Fruit fly (Drosophila melanogaster) whole organism, embryonic: ENCODE results near the gene CG33489.
A peak's percentile ranks its signal among the peaks of the same experiment; 100 is the strongest.

ENCODE experiments used
- Antp ChIP-seq: fragments of 200-800 bp; sonication (Bioruptor generic); optimal IDR thresholded peaks from 3 replicates; lab custom pipeline; 2016; ENCODE audit warnings: missing biosample characterization, missing genetic modification characterization
- CG10147 ChIP-seq: fragments of 200-800 bp; sonication (Bioruptor generic); optimal IDR thresholded peaks from 2 replicates; lab custom pipeline; 2019; ENCODE audit warnings: missing biosample characterization, mild to moderate bottlenecking, missing genetic modification characterization, moderate library complexity
- CG1024 ChIP-seq: fragments of 200-800 bp; sonication (Bioruptor generic); IDR thresholded peaks from 2 replicates; pipeline ENCODE4 v1.3.6; 2022; ENCODE audit warnings: missing biosample characterization, missing genetic modification characterization
- CG10565 ChIP-seq: fragments of 200-800 bp; sonication (Bioruptor generic); optimal IDR thresholded peaks from 3 replicates; lab custom pipeline; 2016; ENCODE audit warnings: missing biosample characterization, mild to moderate bottlenecking, missing genetic modification characterization
- CG11247 ChIP-seq: fragments of 200-800 bp; sonication (Bioruptor generic); IDR thresholded peaks from 2 replicates; pipeline ENCODE4 v1.3.6; 2022; ENCODE audit warnings: missing biosample characterization, missing genetic modification characterization
- CG12071 ChIP-seq: fragments of 200-800 bp; sonication (Bioruptor generic); optimal IDR thresholded peaks from 3 replicates; lab custom pipeline; 2018; ENCODE audit warnings: missing biosample characterization, mild to moderate bottlenecking, missing genetic modification characterization
- CG12769 ChIP-seq: fragments of 200-800 bp; sonication (Bioruptor generic); optimal IDR thresholded peaks from 2 replicates; lab custom pipeline; 2019; ENCODE audit warnings: missing biosample characterization, mild to moderate bottlenecking, missing genetic modification characterization, moderate library complexity
- CG15479 ChIP-seq: fragments of 200-800 bp; sonication (Bioruptor generic); optimal IDR thresholded peaks from 3 replicates; lab custom pipeline; 2019; ENCODE audit warnings: missing biosample characterization, mild to moderate bottlenecking, missing genetic modification characterization, moderate library complexity
- CG17359 ChIP-seq: fragments of 200-800 bp; sonication (Bioruptor generic); optimal IDR thresholded peaks from 3 replicates; lab custom pipeline; 2018; ENCODE audit warnings: missing biosample characterization, mild to moderate bottlenecking, missing genetic modification characterization, moderate library complexity
- CG17361 ChIP-seq: fragments of 200-800 bp; sonication (Bioruptor generic); IDR thresholded peaks from 3 replicates; pipeline ENCODE4 v1.3.6; 2022; ENCODE audit warnings: missing biosample characterization, missing genetic modification characterization
- CG17829 ChIP-seq: fragments of 200-800 bp; optimal IDR thresholded peaks from 2 replicates; lab custom pipeline; 2019; ENCODE audit warnings: missing biosample characterization, mild to moderate bottlenecking, missing genetic modification characterization, moderate library complexity
- CG18476 ChIP-seq: fragments of 200-800 bp; sonication (Bioruptor generic); optimal IDR thresholded peaks from 2 replicates; lab custom pipeline; 2016; ENCODE audit warnings: missing biosample characterization, mild to moderate bottlenecking, missing genetic modification characterization
- CG30403 ChIP-seq: fragments of 200-800 bp; sonication (Bioruptor generic); optimal IDR thresholded peaks from 3 replicates; lab custom pipeline; 2016; ENCODE audit warnings: missing biosample characterization, missing genetic modification characterization
- CG31441 ChIP-seq: fragments of 200-800 bp; sonication (Bioruptor generic); IDR thresholded peaks from 2 replicates; pipeline ENCODE4 v1.3.6; 2022; ENCODE audit warnings: missing biosample characterization, missing genetic modification characterization
- CG4707 ChIP-seq: fragments of 200-800 bp; sonication (Bioruptor generic); optimal IDR thresholded peaks from 2 replicates; lab custom pipeline; 2018; ENCODE audit warnings: missing biosample characterization, mild to moderate bottlenecking, missing genetic modification characterization, moderate library complexity
- CG6272 ChIP-seq: fragments of 200-800 bp; sonication (Bioruptor generic); IDR thresholded peaks from 2 replicates; pipeline ENCODE4 v1.3.6; 2022; ENCODE audit warnings: missing biosample characterization, missing genetic modification characterization
- CG6654 ChIP-seq: fragments of 200-800 bp; sonication (Bioruptor generic); optimal IDR thresholded peaks from 2 replicates; lab custom pipeline; 2017; ENCODE audit warnings: missing biosample characterization, mild to moderate bottlenecking, missing genetic modification characterization
- CG6689 ChIP-seq: fragments of 200-800 bp; sonication (Bioruptor generic); IDR thresholded peaks from 2 replicates; pipeline ENCODE4 v1.3.6; 2022; ENCODE audit warnings: missing biosample characterization, missing genetic modification characterization
- CG6791 ChIP-seq: fragments of 200-800 bp; sonication (Bioruptor generic); IDR thresholded peaks from 3 replicates; pipeline ENCODE4 v1.3.6; 2022; ENCODE audit warnings: missing biosample characterization, missing genetic modification characterization; ENCODE audit not compliant: partially characterized antibody
- CG6813 ChIP-seq: fragments of 200-800 bp; sonication (Bioruptor generic); optimal IDR thresholded peaks from 2 replicates; lab custom pipeline; 2017; ENCODE audit warnings: missing biosample characterization, missing genetic modification characterization, mild to moderate bottlenecking, moderate library complexity, missing genetic modification reagents
- CG8765 ChIP-seq: fragments of 200-800 bp; sonication (Bioruptor generic); IDR thresholded peaks from 2 replicates; pipeline ENCODE4 v1.3.6; 2022; ENCODE audit warnings: missing biosample characterization, missing genetic modification characterization
- D19A ChIP-seq: fragments of 200-800 bp; optimal IDR thresholded peaks from 3 replicates; lab custom pipeline; 2019; ENCODE audit warnings: missing biosample characterization, mild to moderate bottlenecking, missing genetic modification characterization, moderate library complexity
- Deaf1 ChIP-seq: fragments of 200-800 bp; optimal IDR thresholded peaks from 3 replicates; lab custom pipeline; 2019; ENCODE audit warnings: missing biosample characterization, mild to moderate bottlenecking, missing genetic modification characterization, moderate library complexity
- Dfd ChIP-seq, 2 experiments: fragments of >200 bp; optimal IDR thresholded peaks; 2 replicates each; lab custom pipeline; 2017; ENCODE audit warnings: missing biosample characterization in 2 of 2, missing genetic modification characterization in 2 of 2
- Dip2 ChIP-seq: fragments of 200-800 bp; sonication (Bioruptor generic); IDR thresholded peaks from 2 replicates; pipeline ENCODE4 v1.3.6; 2022; ENCODE audit warnings: missing biosample characterization, missing genetic modification characterization
- Dip3 ChIP-seq: fragments of 200-800 bp; sonication (Bioruptor generic); optimal IDR thresholded peaks from 3 replicates; lab custom pipeline; 2016; ENCODE audit warnings: missing biosample characterization, missing genetic modification characterization
- Doc2 ChIP-seq: fragments of 200-800 bp; sonication (Bioruptor generic); IDR thresholded peaks from 2 replicates; pipeline ENCODE4 v1.3.6; 2022; ENCODE audit warnings: missing biosample characterization, missing genetic modification characterization
- Doc3 ChIP-seq: fragments of 200-800 bp; sonication (Bioruptor generic); IDR thresholded peaks from 3 replicates; pipeline ENCODE4 v1.3.6; 2022; ENCODE audit warnings: missing biosample characterization, missing genetic modification characterization; ENCODE audit not compliant: partially characterized antibody
- Hsf ChIP-seq: fragments of 200-800 bp; sonication (Bioruptor generic); optimal IDR thresholded peaks from 3 replicates; lab custom pipeline; 2016; ENCODE audit warnings: missing biosample characterization, missing genetic modification characterization
- Side ChIP-seq: fragments of 200-800 bp; sonication (Bioruptor generic); optimal IDR thresholded peaks from 2 replicates; lab custom pipeline; 2016; ENCODE audit warnings: missing biosample characterization, missing genetic modification characterization
- Sry-β ChIP-seq: fragments of 200-800 bp; sonication (Bioruptor generic); optimal IDR thresholded peaks from 2 replicates; lab custom pipeline; 2018; ENCODE audit warnings: missing biosample characterization, mild to moderate bottlenecking, missing genetic modification characterization, moderate library complexity
- Stat92E ChIP-seq, 3 experiments: fragments of >200 bp in 2 of 3; fragments of 200-800 bp in 1 of 3; sonication (Bioruptor generic) in 1 of 3; optimal IDR thresholded peaks; 2 replicates each; lab custom pipeline; 2017 to 2019; ENCODE audit warnings: missing biosample characterization in 3 of 3, missing genetic modification characterization in 3 of 3, mild to moderate bottlenecking in 1 of 3, moderate library complexity in 1 of 3
- Vsx1 ChIP-seq: fragments of 200-800 bp; sonication (Bioruptor generic); optimal IDR thresholded peaks from 2 replicates; lab custom pipeline; 2017; ENCODE audit warnings: missing biosample characterization, mild to moderate bottlenecking, missing genetic modification characterization, missing genetic modification reagents
- abd-A ChIP-seq: fragments of 200-800 bp; sonication (Bioruptor generic); optimal IDR thresholded peaks from 3 replicates; lab custom pipeline; 2019; ENCODE audit warnings: missing biosample characterization, mild to moderate bottlenecking, missing genetic modification characterization, moderate library complexity
- bcd ChIP-seq: fragments of 200-800 bp; sonication (Bioruptor generic); optimal IDR thresholded peaks from 2 replicates; lab custom pipeline; 2017; ENCODE audit warnings: missing biosample characterization, mild to moderate bottlenecking, missing genetic modification characterization
- chinmo ChIP-seq: fragments of 200-800 bp; sonication (Bioruptor generic); IDR thresholded peaks from 4 replicates; pipeline ENCODE4 v1.3.6; 2022; ENCODE audit warnings: missing biosample characterization, missing genetic modification characterization; ENCODE audit not compliant: partially characterized antibody
- dimm ChIP-seq: fragments of 200-800 bp; sonication (Bioruptor generic); IDR thresholded peaks from 2 replicates; pipeline ENCODE4 v1.3.6; 2022; ENCODE audit warnings: missing biosample characterization, missing genetic modification characterization
- fd64A ChIP-seq: fragments of 200-800 bp; sonication (Bioruptor generic); optimal IDR thresholded peaks from 3 replicates; lab custom pipeline; 2018; ENCODE audit warnings: missing biosample characterization, mild to moderate bottlenecking, missing genetic modification characterization
- grn ChIP-seq: fragments of 200-800 bp; sonication (Bioruptor generic); optimal IDR thresholded peaks from 3 replicates; lab custom pipeline; 2017; ENCODE audit warnings: missing biosample characterization, missing genetic modification characterization
- gt ChIP-seq: fragments of 200-800 bp; sonication (Bioruptor generic); IDR thresholded peaks from 2 replicates; pipeline ENCODE4 v1.3.6; 2022; ENCODE audit warnings: missing biosample characterization, missing genetic modification characterization
- hb ChIP-seq: fragments of 200-800 bp; sonication (Bioruptor generic); IDR thresholded peaks from 3 replicates; pipeline ENCODE4 v1.3.6; 2022; ENCODE audit warnings: missing biosample characterization, missing genetic modification characterization; ENCODE audit not compliant: partially characterized antibody
- lmd ChIP-seq: fragments of 200-800 bp; sonication (Bioruptor generic); IDR thresholded peaks from 2 replicates; pipeline ENCODE4 v1.3.6; 2022; ENCODE audit warnings: missing biosample characterization, missing genetic modification characterization
- mld ChIP-seq: fragments of 200-800 bp; sonication (Bioruptor generic); IDR thresholded peaks from 3 replicates; pipeline ENCODE4 v1.3.6; 2022; ENCODE audit warnings: missing biosample characterization, missing genetic modification characterization; ENCODE audit not compliant: partially characterized antibody
- otp ChIP-seq: fragments of 200-800 bp; sonication (Bioruptor generic); IDR thresholded peaks from 3 replicates; pipeline ENCODE4, ENCODE4 v1.3.6; 2022; ENCODE audit warnings: missing biosample characterization, missing genetic modification characterization
- phol ChIP-seq: fragments of 200-800 bp; sonication (Bioruptor generic); optimal IDR thresholded peaks from 3 replicates; lab custom pipeline; 2018; ENCODE audit warnings: missing biosample characterization, mild to moderate bottlenecking, missing genetic modification characterization, moderate library complexity
- ranshi ChIP-seq: fragments of 200-800 bp; sonication (Bioruptor generic); IDR thresholded peaks from 2 replicates; pipeline ENCODE4 v1.3.6; 2022; ENCODE audit warnings: missing biosample characterization, missing genetic modification characterization
- sim ChIP-seq: fragments of 200-800 bp; sonication (Bioruptor generic); IDR thresholded peaks from 2 replicates; pipeline ENCODE4 v1.3.6; 2022; ENCODE audit warnings: missing biosample characterization, missing genetic modification characterization
- sqz ChIP-seq: fragments of 200-800 bp; sonication (Bioruptor generic); optimal IDR thresholded peaks from 3 replicates; lab custom pipeline; 2018; ENCODE audit warnings: missing biosample characterization, mild to moderate bottlenecking, missing genetic modification characterization
- usp ChIP-seq: fragments of >200 bp; optimal IDR thresholded peaks from 2 replicates; lab custom pipeline; 2017; ENCODE audit warnings: missing biosample characterization, missing genetic modification characterization

Gene CG33489

dm6 chr3L:11552996-11553671 is 23.7 kb downstream of the CG33489 start (continued):
- TF ChIP-seq abd-A (peak; percentile 88), CG30403 (GFP tag; lab: Kevin White, UChicago) (no peak), Side (GFP tag; lab: Kevin White, UChicago) (no peak), CG10565 (no peak), lmd (no peak), CG6813 (GFP tag; lab: Kevin White, UChicago) (peak; percentile 4), CG11247 (GFP tag; lab: Robert Waterston, UW) (peak; percentile 42; the same call in 1 of the 2 replicates), CG15479 (GFP tag; lab: Kevin White, UChicago) (peak; percentile 78), CG17361 (GFP tag; lab: Robert Waterston, UW) (peak; percentile 29; the same call in 1 of the 3 replicates), usp (GFP tag; lab: Kevin White, UChicago) (no peak), Dip3 (no peak), Deaf1 (peak; percentile 76), sim (GFP tag; lab: Robert Waterston, UW) (no peak), Antp (no peak), CG6689 (0 out of 2 replicates have a peak, but pooled peaks have one; percentile 34), Vsx1 (GFP tag; lab: Kevin White, UChicago) (peak; percentile 34), CG1024 (GFP tag; lab: Robert Waterston, UW) (0 out of 2 replicates have a peak, but pooled peaks have one; percentile 6), CG6654 (GFP tag; lab: Kevin White, UChicago) (no peak), dimm (GFP tag; lab: Robert Waterston, UW) (no peak), Doc2 (GFP tag; lab: Robert Waterston, UW) (no peak), grn (no peak), Dfd (GFP tag; optimal IDR thresholded peaks at IDR 0.05; lab: Kevin White, UChicago) (no peak), fd64A (GFP tag; lab: Kevin White, UChicago) (peak; percentile 6), CG12769 (tag; lab: Kevin White, UChicago) (peak; percentile 61), bcd (GFP tag; lab: Kevin White, UChicago) (no peak), CG17829 (tag; lab: Kevin White, UChicago) (peak; percentile 62), Hsf (GFP tag; lab: Kevin White, UChicago) (no peak), chinmo (GFP tag; lab: Robert Waterston, UW) (peak; percentile 98), Stat92E (GFP tag; optimal IDR thresholded peaks at IDR 0.05; lab: Kevin White, UChicago) (peak in 1 of 3 experiments; percentile 70), CG4707 (GFP tag; lab: Kevin White, UChicago) (no peak), CG31441 (no peak; the same call in 1 of the 2 replicates), gt (GFP tag; lab: Robert Waterston, UW) (no peak), mld (GFP tag; lab: Robert Waterston, UW) (peak; percentile 63; the same call in 1 of the 3 replicates), sqz (GFP tag; lab: Kevin White, UChicago) (peak; percentile 42), CG8765 (GFP tag; lab: Robert Waterston, UW) (peak; percentile 61; the same call in 1 of the 2 replicates), CG6791 (GFP tag; lab: Robert Waterston, UW) (peak; percentile 49; the same call in 2 of the 3 replicates), Dip2 (GFP tag; lab: Robert Waterston, UW) (no peak), CG6272 (GFP tag; lab: Robert Waterston, UW) (no peak), otp (GFP tag; lab: Robert Waterston, UW) (peak; percentile 29; the same call in 1 of the 3 replicates), phol (tag; lab: Kevin White, UChicago) (no peak), CG12071 (GFP tag; lab: Kevin White, UChicago) (peak; percentile 69), CG18476 (no peak), hb (GFP tag; lab: Robert Waterston, UW) (no peak), CG17359 (tag; lab: Kevin White, UChicago) (peak; percentile 44), Sry-β (GFP tag; lab: Kevin White, UChicago) (no peak), ranshi (GFP tag; lab: Robert Waterston, UW) (no peak), Doc3 (GFP tag; lab: Robert Waterston, UW) (peak; percentile 72), CG10147 (GFP tag; lab: Kevin White, UChicago) (peak; percentile 38), D19A (tag; lab: Kevin White, UChicago) (no peak)
